Worm (Caenorhabditis elegans): ENCODE data around the gene blos-1.

DNA sequence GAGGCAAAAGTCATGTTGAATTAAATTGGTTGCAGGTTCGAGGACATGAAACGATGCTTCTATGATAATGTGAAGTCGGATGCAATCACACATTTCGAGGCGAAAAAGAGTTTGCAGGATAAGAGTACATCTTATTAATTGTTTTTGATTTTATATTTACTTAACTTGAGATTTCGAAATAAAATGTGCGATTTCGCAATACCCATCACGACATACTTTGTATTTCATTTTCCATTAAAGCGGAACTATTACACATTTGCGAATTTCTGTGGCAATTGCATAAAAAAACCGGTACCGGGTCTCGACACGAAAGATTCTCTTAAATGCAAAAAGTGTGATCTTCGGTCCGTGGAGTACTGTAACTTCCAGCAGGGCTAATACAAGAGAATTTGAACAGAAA, 9.4 kb downstream of the blos-1 start:
- TF ChIP-seq lsy-2 (tag; optimal IDR thresholded peaks at IDR 0.05) (no peak), mab-9 (GFP tag; IDR thresholded peaks at IDR 0.05) (no peak), elt-2 (tag; optimal IDR thresholded peaks at IDR 0.05) (no peak)

All from whole organism, L1 larva.